Fruit fly (Drosophila melanogaster): ENCODE measurements around the gene Msp300.

Gene Msp300

dm6 chr2L:5054953-5055352 lies 45.7 kb upstream of the Msp300 start, which contains the start of the genes CG14036 and His3.3A (continued):
- TF ChIP-seq chif (GFP tag; optimal IDR thresholded peaks at IDR 0.05): no peak
- TF ChIP-seq CG31388 (GFP tag; optimal IDR thresholded peaks at IDR 0.05): no peak
- TF ChIP-seq pan (optimal IDR thresholded peaks at IDR 0.05): no peak
- TF ChIP-seq pan (GFP tag; optimal IDR thresholded peaks at IDR 0.05 in 1 of 2, IDR thresholded peaks at IDR 0.05 in 1 of 2): peak in 1 of 2 experiments; percentile 36
- TF ChIP-seq sr (GFP tag; IDR thresholded peaks at IDR 0.05): no peak
- TF ChIP-seq CG8388 (GFP tag; optimal IDR thresholded peaks at IDR 0.05): no peak
- TF ChIP-seq CG10462 (GFP tag; optimal IDR thresholded peaks at IDR 0.05): no peak
- no peak for TF ChIP-seq gro (GFP tag; optimal IDR thresholded peaks at IDR 0.05)
- no peak for TF ChIP-seq CG10565 (GFP tag; optimal IDR thresholded peaks at IDR 0.05)
- TF ChIP-seq knrl (GFP tag; IDR thresholded peaks at IDR 0.05; ENCODE audit: partially characterized antibody): peak; percentile 52; the same call in 2 of the 3 replicates
- peak; percentile 86 for TF ChIP-seq sd (tag; optimal IDR thresholded peaks at IDR 0.05)
- TF ChIP-seq croc (GFP tag; conservative IDR thresholded peaks at IDR 0.05): no peak
- peak; percentile 5 for TF ChIP-seq gem (tag; optimal IDR thresholded peaks at IDR 0.05)
- no peak for TF ChIP-seq cwo (GFP tag; optimal IDR thresholded peaks at IDR 0.05)
- TF ChIP-seq hbn (GFP tag; IDR thresholded peaks at IDR 0.05; ENCODE audit: partially characterized antibody): peak; percentile 58
- no peak for TF ChIP-seq Chrac-16 (GFP tag; optimal IDR thresholded peaks at IDR 0.05)
- TF ChIP-seq trh (GFP tag; optimal IDR thresholded peaks at IDR 0.05): no peak
- TF ChIP-seq fd102C (GFP tag; optimal IDR thresholded peaks at IDR 0.05): no peak
- peak; percentile 49 for TF ChIP-seq CG8924 (tag; optimal IDR thresholded peaks at IDR 0.05)
- TF ChIP-seq NC2β (GFP tag; optimal IDR thresholded peaks at IDR 0.05): peak; percentile 4
- TF ChIP-seq gsb (GFP tag; IDR thresholded peaks at IDR 0.05): 0 out of 2 replicates have a peak, but pooled peaks have one; percentile 32
- no peak for TF ChIP-seq CG14050 (GFP tag; IDR thresholded peaks at IDR 0.05)
- no peak for TF ChIP-seq dysf (GFP tag; IDR thresholded peaks at IDR 0.05)
- peak; percentile 42 for TF ChIP-seq CG10431 (GFP tag; optimal IDR thresholded peaks at IDR 0.05)
- TF ChIP-seq TFAM (GFP tag; optimal IDR thresholded peaks at IDR 0.05): no peak
- no peak for TF ChIP-seq onecut (GFP tag; IDR thresholded peaks at IDR 0.05)
- no peak for TF ChIP-seq NFAT (GFP tag; IDR thresholded peaks at IDR 0.05)
- TF ChIP-seq org-1 (GFP tag; optimal IDR thresholded peaks at IDR 0.05): no peak
- TF ChIP-seq row (GFP tag; IDR thresholded peaks at IDR 0.05): peak; percentile 51; the same call in 2 of the 3 replicates
- TF ChIP-seq CTCF (GFP tag; optimal IDR thresholded peaks at IDR 0.05): peak; percentile 33
- TF ChIP-seq lola (GFP tag; optimal IDR thresholded peaks at IDR 0.05): no peak
- no peak for TF ChIP-seq CG1233 (GFP tag; optimal IDR thresholded peaks at IDR 0.05)
- no peak for TF ChIP-seq CG10654 (GFP tag; optimal IDR thresholded peaks at IDR 0.05)
- TF ChIP-seq CG18262 (tag; optimal IDR thresholded peaks at IDR 0.05): no peak
- no peak for TF ChIP-seq CG1832 (GFP tag; optimal IDR thresholded peaks at IDR 0.05)
- no peak for TF ChIP-seq CG5245 (GFP tag; optimal IDR thresholded peaks at IDR 0.05)
- TF ChIP-seq her (GFP tag; optimal IDR thresholded peaks at IDR 0.05): no peak
- TF ChIP-seq CG6854 (GFP tag; optimal IDR thresholded peaks at IDR 0.05): no peak
- peak; percentile 46 for TF ChIP-seq CG2120 (GFP tag; optimal IDR thresholded peaks at IDR 0.05)
- TF ChIP-seq schlank (tag; optimal IDR thresholded peaks at IDR 0.05): no peak
- TF ChIP-seq CG12769 (tag; optimal IDR thresholded peaks at IDR 0.05): peak; percentile 20
- peak; percentile 56 for TF ChIP-seq CG3281 (GFP tag; optimal IDR thresholded peaks at IDR 0.05)
- TF ChIP-seq CG18011 (GFP tag; optimal IDR thresholded peaks at IDR 0.05): no peak
- peak; percentile 63 for TF ChIP-seq YL-1 (GFP tag; optimal IDR thresholded peaks at IDR 0.05)
- no peak for TF ChIP-seq CG12155 (GFP tag; optimal IDR thresholded peaks at IDR 0.05)
- no peak for TF ChIP-seq klu (GFP tag; IDR thresholded peaks at IDR 0.05)
- TF ChIP-seq kay (GFP tag; optimal IDR thresholded peaks at IDR 0.05): no peak
- no peak for TF ChIP-seq exex (tag; optimal IDR thresholded peaks at IDR 0.05)
- peak; percentile 11 for TF ChIP-seq CG9817 (tag; optimal IDR thresholded peaks at IDR 0.05)
- TF ChIP-seq CG30431 (GFP tag; optimal IDR thresholded peaks at IDR 0.05): no peak
- peak; percentile 42 for TF ChIP-seq Rfx (GFP tag; IDR thresholded peaks at IDR 0.05)
- no peak for TF ChIP-seq CG3065 (GFP tag; optimal IDR thresholded peaks at IDR 0.05)

Measured in whole organism, embryonic.